Worm (Caenorhabditis elegans) whole organism, L4/young adult: ENCODE results near the gene F09E10.7.

ENCODE experiments used
- W03F9.2 ChIP-seq: fragments of 150-350 bp; optimal IDR thresholded peaks from 2 replicates; lab custom pipeline; 2014; ENCODE audit warnings: missing biosample characterization, missing genetic modification characterization
- dao-5 ChIP-seq: sonication (generic microtip); optimal IDR thresholded peaks from 2 replicates; lab custom pipeline; 2016; ENCODE audit warnings: missing genotype, missing genetic modification characterization, moderate library complexity, missing compliant biosample characterization
- him-1 ChIP-seq: sonication (generic microtip); optimal IDR thresholded peaks from 2 replicates; lab custom pipeline; 2016; ENCODE audit warnings: missing genotype, missing genetic modification reagents, missing genetic modification characterization, missing compliant biosample characterization

- TF ChIP-seq him-1 (tag; lab: Kevin White, UChicago) (peak; percentile 55), W03F9.2 (tag; lab: Kevin White, UChicago) (no peak), dao-5 (no peak)
Measured at ce11 chrX:1522068-1522467, 20.4 kb upstream of the F09E10.7 start.
